Worm (Caenorhabditis elegans) whole organism, young adult: ENCODE results near the gene ocr-4.

Source experiments
- Y79H2A.3 ChIP-seq: fragments of 200-800 bp; sonication (Bioruptor generic); conservative IDR thresholded peaks from 2 replicates; pipeline ENCODE4 v1.3.6; 2022; ENCODE audit warnings: missing genetic modification reagents, missing genetic modification characterization, missing compliant biosample characterization
- ZK185.1 ChIP-seq: sonication (generic microtip); optimal IDR thresholded peaks from 2 replicates; lab custom pipeline; 2016; ENCODE audit warnings: mild to moderate bottlenecking, missing genetic modification characterization, missing compliant biosample characterization; ENCODE audit not compliant: poor library complexity, severe bottlenecking
- ceh-27 ChIP-seq: fragments of 200-800 bp; sonication (Bioruptor generic); optimal IDR thresholded peaks from 2 replicates; lab custom pipeline; 2018; ENCODE audit warnings: mild to moderate bottlenecking, missing genetic modification characterization, moderate library complexity, missing compliant biosample characterization
- ceh-58 ChIP-seq: fragments of 200-800 bp; sonication (Bioruptor generic); IDR thresholded peaks from 2 replicates; pipeline ENCODE4 v1.3.6; 2022; ENCODE audit warnings: missing genetic modification characterization, missing compliant biosample characterization
- ceh-79 ChIP-seq: sonication (generic microtip); optimal IDR thresholded peaks from 2 replicates; lab custom pipeline; 2017; ENCODE audit warnings: mild to moderate bottlenecking, missing genetic modification characterization, missing compliant biosample characterization
- ceh-91 ChIP-seq: fragments of 200-800 bp; sonication (Bioruptor generic); IDR thresholded peaks from 2 replicates; pipeline ENCODE4 v1.3.6; 2022; ENCODE audit warnings: missing genetic modification reagents, missing genetic modification characterization, missing compliant biosample characterization
- egl-44 ChIP-seq: fragments of 200-800 bp; sonication (Bioruptor generic); IDR thresholded peaks from 2 replicates; pipeline ENCODE4 v1.3.6; 2022; ENCODE audit warnings: missing genetic modification reagents, missing genetic modification characterization, missing compliant biosample characterization
- egrh-3 ChIP-seq: fragments of 200-800 bp; sonication (Bioruptor generic); IDR thresholded peaks from 2 replicates; pipeline ENCODE4 v1.3.6; 2022; ENCODE audit warnings: missing genetic modification reagents, missing genetic modification characterization, missing compliant biosample characterization
- hsf-1 ChIP-seq: fragments of 200-800 bp; sonication (Bioruptor generic); IDR thresholded peaks from 2 replicates; pipeline ENCODE4 v1.3.6; 2022; ENCODE audit warnings: missing genetic modification reagents, missing genetic modification characterization, missing compliant biosample characterization
- lag-1 ChIP-seq: fragments of 200-800 bp; sonication (Bioruptor generic); IDR thresholded peaks from 2 replicates; pipeline ENCODE4 v1.3.6; 2022; ENCODE audit warnings: missing genetic modification reagents, missing genetic modification characterization, missing compliant biosample characterization
- let-526 ChIP-seq: fragments of 200-800 bp; sonication (Bioruptor generic); IDR thresholded peaks from 2 replicates; pipeline ENCODE4 v1.3.6; 2022; ENCODE audit warnings: missing genetic modification reagents, missing genetic modification characterization, missing compliant biosample characterization
- nhr-80 ChIP-seq: sonication (generic microtip); optimal IDR thresholded peaks from 2 replicates; lab custom pipeline; 2016; ENCODE audit warnings: missing genetic modification characterization, missing compliant biosample characterization
- rec-8 ChIP-seq, 2 experiments: sonication (generic microtip); optimal IDR thresholded peaks; 2 replicates each; lab custom pipeline; 2016; ENCODE audit warnings: mild to moderate bottlenecking in 2 of 2, missing genetic modification characterization in 2 of 2, missing genetic modification reagents in 2 of 2, missing genotype in 2 of 2, missing biosample characterization in 1 of 2, missing compliant biosample characterization in 1 of 2, moderate library complexity in 1 of 2
- snpc-4 ChIP-seq, 5 experiments: fragments of 150-350 bp in 1 of 5; sonication (generic microtip) in 4 of 5; optimal IDR thresholded peaks; 2 replicates each; lab custom pipeline; 2014 to 2018; ENCODE audit warnings: missing genetic modification characterization in 5 of 5, missing biosample characterization in 3 of 5, antibody characterized with exemption in 2 of 5, mild to moderate bottlenecking in 2 of 5, missing compliant biosample characterization in 2 of 5, missing genotype in 2 of 5, moderate library complexity in 2 of 5, missing genetic modification reagents in 1 of 5
- ztf-6 ChIP-seq: fragments of 200-800 bp; sonication (Bioruptor generic); IDR thresholded peaks from 2 replicates; pipeline ENCODE4 v1.3.6; 2022; ENCODE audit warnings: missing genetic modification reagents, missing genetic modification characterization, missing compliant biosample characterization

The ocr-4 gene

ce11 chrIV:7287474-7287873, 45.1 kb downstream of the ocr-4 start, which contains the start of gene F42C5.3:
TSS of gene F42C5.3 (minus strand) at chrIV:7287574.
- TF ChIP-seq ceh-27 (GFP tag; lab: Kevin White, UChicago) (no peak), egrh-3 (GFP tag; lab: Robert Waterston, UW) (no peak), ZK185.1 (tag; lab: Kevin White, UChicago) (no peak), ceh-58 (GFP tag; lab: Robert Waterston, UW) (no peak), ceh-91 (GFP tag; lab: Robert Waterston, UW) (no peak), ceh-79 (tag; lab: Kevin White, UChicago) (no peak)

DNA sequence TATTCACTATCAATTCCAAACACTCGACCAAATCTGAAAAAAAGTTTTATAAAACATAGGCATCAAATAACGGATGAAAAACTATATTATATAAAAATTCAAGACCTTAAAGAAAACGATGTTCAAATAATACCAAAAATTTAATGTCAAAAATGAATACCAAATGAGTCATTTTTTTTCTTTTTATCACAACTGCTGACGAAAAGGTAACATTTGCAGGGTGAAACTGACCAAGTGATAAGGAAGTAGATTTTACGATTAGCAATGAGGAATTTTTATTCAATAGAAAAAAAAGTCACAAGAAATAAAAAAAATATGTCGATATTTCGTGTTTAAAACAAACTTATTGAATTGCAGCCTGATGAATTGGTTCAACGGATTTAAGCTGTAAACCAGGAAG, 46.8 kb downstream of the ocr-4 start, which contains the start of gene C06E4.8:
Gene C06E4.8 (minus strand): TSS at position 37 of the 400 bp plus-strand sequence.
- TF ChIP-seq Y79H2A.3 (GFP tag; lab: Robert Waterston, UW) = no peak
- TF ChIP-seq let-526 (GFP tag; lab: Robert Waterston, UW) = no peak
- no peak for TF ChIP-seq egl-44 (GFP tag; lab: Robert Waterston, UW)
- no peak for TF ChIP-seq ceh-27 (GFP tag; lab: Kevin White, UChicago)
- TF ChIP-seq lag-1 (GFP tag; lab: Robert Waterston, UW) = no peak

- TF ChIP-seq hsf-1 (no peak), rec-8 (tag; optimal IDR thresholded peaks at IDR 0.05; lab: Kevin White, UChicago) (no peak), nhr-80 (tag; lab: Kevin White, UChicago) (no peak), snpc-4 (GFP tag; optimal IDR thresholded peaks at IDR 0.05; lab: Kevin White, UChicago) (no peak), snpc-4 (tag; optimal IDR thresholded peaks at IDR 0.05; lab: Kevin White, UChicago) (no peak), ztf-6 (GFP tag; lab: Robert Waterston, UW) (no peak)
Measured at ce11 chrIV:7282957-7283356, 49.6 kb downstream of the ocr-4 start, which contains the start of gene C06E4.1. TSS of gene C06E4.1 (plus strand) at chrIV:7283257.
